Worm (Caenorhabditis elegans): Measurements from ENCODE around the gene madf-5.

Gene madf-5

DNA sequence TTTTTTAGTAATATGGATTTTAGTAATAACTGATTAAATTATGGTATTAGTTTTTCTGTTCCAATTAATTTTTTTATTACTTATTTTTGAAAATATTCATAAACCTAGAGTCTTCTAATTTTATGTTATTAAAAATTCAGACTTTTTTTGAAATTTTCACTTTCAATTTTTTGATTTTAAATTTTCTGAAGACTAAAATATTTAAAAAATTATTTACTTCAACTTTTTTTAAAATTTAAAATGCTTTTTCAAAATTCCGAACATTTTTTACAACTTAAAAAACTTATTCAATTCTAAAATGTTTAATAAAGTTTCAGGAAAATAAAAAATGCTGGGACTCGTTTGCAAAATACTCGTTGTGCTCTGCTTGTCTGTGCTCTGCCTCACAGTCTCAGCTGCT lies 22.8 kb upstream of the madf-5 start, which contains the start of gene nlp-41:
nlp-41 (plus strand) TSS at position 301 of the 400 bp plus-strand sequence.
- TF ChIP-seq T22C8.4 (GFP tag; IDR thresholded peaks at IDR 0.05) (no peak), med-1 (GFP tag; optimal IDR thresholded peaks at IDR 0.05; ENCODE audit: insufficient read depth) (no peak), ztf-29 (GFP tag; IDR thresholded peaks at IDR 0.05) (no peak), ref-1 (GFP tag; conservative IDR thresholded peaks at IDR 0.05) (no peak), ztf-23 (GFP tag; IDR thresholded peaks at IDR 0.05) (no peak), klf-2 (GFP tag; conservative IDR thresholded peaks at IDR 0.05) (no peak), flt-1 (GFP tag; IDR thresholded peaks at IDR 0.05) (no peak), tab-1 (GFP tag; IDR thresholded peaks at IDR 0.05) (no peak)

DNA sequence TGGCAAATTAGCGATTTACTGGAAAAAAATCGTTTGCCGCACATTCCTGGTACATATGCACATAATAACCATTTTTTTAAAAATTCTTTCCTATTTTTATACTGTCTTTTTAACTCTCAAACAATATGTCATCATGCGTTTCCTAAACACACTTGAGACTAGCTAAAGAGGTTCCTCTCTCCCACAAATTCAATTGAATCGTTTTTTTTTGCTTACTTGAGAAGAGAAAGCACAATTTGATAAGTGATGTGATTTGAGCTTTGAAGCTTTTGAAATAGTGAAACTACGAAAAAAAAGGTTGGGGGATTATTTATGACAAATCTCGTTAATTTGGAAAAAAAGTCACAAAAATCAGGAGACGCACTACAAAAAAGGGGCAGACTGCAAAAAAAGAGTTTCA lies 18.4 kb upstream of the madf-5 start:
- no peak for TF ChIP-seq ref-1 (GFP tag; conservative IDR thresholded peaks at IDR 0.05)
- no peak for TF ChIP-seq T22C8.4 (GFP tag; IDR thresholded peaks at IDR 0.05)
- TF ChIP-seq klf-2 (GFP tag; conservative IDR thresholded peaks at IDR 0.05) = no peak
- no peak for TF ChIP-seq med-1 (GFP tag; optimal IDR thresholded peaks at IDR 0.05; ENCODE audit: insufficient read depth)
- no peak for TF ChIP-seq flt-1 (GFP tag; IDR thresholded peaks at IDR 0.05)
- TF ChIP-seq tab-1 (GFP tag; IDR thresholded peaks at IDR 0.05) = no peak
- TF ChIP-seq ztf-29 (GFP tag; IDR thresholded peaks at IDR 0.05) = no peak
- no peak for TF ChIP-seq cog-1 (tag; optimal IDR thresholded peaks at IDR 0.05)
- TF ChIP-seq ztf-23 (GFP tag; IDR thresholded peaks at IDR 0.05) = no peak

DNA sequence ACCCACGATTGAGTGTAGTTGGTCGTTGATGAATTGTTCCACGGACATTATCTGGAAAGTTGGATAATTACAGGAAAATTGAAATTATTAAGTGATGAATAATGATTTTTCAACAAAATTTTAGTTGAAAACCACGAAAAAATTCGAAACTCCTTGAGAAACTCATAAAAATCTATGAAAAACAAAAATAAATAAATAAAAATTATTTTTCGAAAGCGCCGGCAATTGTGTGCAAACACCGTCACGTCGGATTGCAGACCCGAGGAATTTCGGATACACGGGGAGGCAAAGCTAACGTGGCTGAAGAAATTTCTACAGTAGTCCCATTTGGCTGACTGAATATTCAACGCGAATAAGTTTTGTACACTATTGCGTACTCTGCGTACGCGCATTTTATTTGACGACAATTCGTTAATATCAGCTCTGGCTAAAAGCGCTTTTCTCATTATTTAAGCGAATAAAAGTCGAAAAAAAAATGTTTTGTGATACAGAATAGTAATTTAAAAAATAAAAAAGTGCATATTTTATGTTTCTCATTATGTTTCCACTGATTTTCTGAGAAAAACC lies 11.8 kb upstream of the madf-5 start, which contains the start of gene mog-4:
mog-4 (minus strand) TSS at position 51 of the 567 bp plus-strand sequence.
- TF ChIP-seq klf-2 (GFP tag; conservative IDR thresholded peaks at IDR 0.05) = peak; percentile 79
- peak; percentile 91 for TF ChIP-seq flt-1 (GFP tag; IDR thresholded peaks at IDR 0.05)
- TF ChIP-seq ztf-23 (GFP tag; IDR thresholded peaks at IDR 0.05) = peak; percentile 92
- TF ChIP-seq cog-1 (tag; optimal IDR thresholded peaks at IDR 0.05) = peak; percentile 61
- TF ChIP-seq ztf-29 (GFP tag; IDR thresholded peaks at IDR 0.05) = peak; percentile 74

- TF ChIP-seq ztf-23 (GFP tag; IDR thresholded peaks at IDR 0.05) (0 out of 2 replicates have a peak, but pooled peaks have one; percentile 41), med-1 (GFP tag; optimal IDR thresholded peaks at IDR 0.05; ENCODE audit: insufficient read depth) (no peak)
Measured at ce11 chrII:14567811-14568210, 5.6 kb upstream of the madf-5 start.

- TF ChIP-seq ztf-29 (GFP tag; IDR thresholded peaks at IDR 0.05) = no peak
- no peak for TF ChIP-seq T22C8.4 (GFP tag; IDR thresholded peaks at IDR 0.05)
- TF ChIP-seq med-1 (GFP tag; optimal IDR thresholded peaks at IDR 0.05; ENCODE audit: insufficient read depth) = no peak
Measured at ce11 chrII:14569322-14569721, 4.1 kb upstream of the madf-5 start.

ce11 chrII:14570541-14571160 lies 2.8 kb upstream of the madf-5 start:
- TF ChIP-seq med-1 (GFP tag; optimal IDR thresholded peaks at IDR 0.05; ENCODE audit: insufficient read depth) (no peak), ztf-29 (GFP tag; IDR thresholded peaks at IDR 0.05) (no peak), flt-1 (GFP tag; IDR thresholded peaks at IDR 0.05) (no peak), cog-1 (tag; optimal IDR thresholded peaks at IDR 0.05) (no peak), tab-1 (GFP tag; IDR thresholded peaks at IDR 0.05) (no peak), T22C8.4 (GFP tag; IDR thresholded peaks at IDR 0.05) (no peak), klf-2 (GFP tag; conservative IDR thresholded peaks at IDR 0.05) (no peak)

DNA sequence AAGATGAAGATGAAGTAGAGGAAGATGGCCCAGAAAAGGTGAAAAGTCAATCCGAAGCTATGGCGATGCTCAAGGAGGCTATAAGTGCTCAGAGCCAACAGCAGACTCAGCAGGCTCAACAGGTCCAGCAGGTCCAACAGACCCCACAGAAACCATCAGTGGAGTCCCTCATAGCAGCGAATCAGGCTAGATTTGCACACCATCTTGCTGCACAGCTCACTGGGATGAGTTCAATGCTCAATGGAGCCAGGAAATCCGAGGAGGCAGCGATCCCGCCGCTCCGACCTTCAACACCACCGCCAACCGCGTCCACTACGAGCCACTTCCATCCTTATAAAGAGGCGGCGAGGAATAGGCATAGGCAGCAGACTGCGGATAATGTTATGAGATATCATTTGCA lies 1.4 kb downstream of the madf-5 start:
- TF ChIP-seq med-1 (GFP tag; optimal IDR thresholded peaks at IDR 0.05; ENCODE audit: insufficient read depth) (no peak), ztf-29 (GFP tag; IDR thresholded peaks at IDR 0.05) (no peak), tab-1 (GFP tag; IDR thresholded peaks at IDR 0.05) (no peak), klf-2 (GFP tag; conservative IDR thresholded peaks at IDR 0.05) (no peak), cog-1 (tag; optimal IDR thresholded peaks at IDR 0.05) (no peak), T22C8.4 (GFP tag; IDR thresholded peaks at IDR 0.05) (no peak), flt-1 (GFP tag; IDR thresholded peaks at IDR 0.05) (no peak), ztf-23 (GFP tag; IDR thresholded peaks at IDR 0.05) (no peak), ref-1 (GFP tag; conservative IDR thresholded peaks at IDR 0.05) (no peak)

DNA sequence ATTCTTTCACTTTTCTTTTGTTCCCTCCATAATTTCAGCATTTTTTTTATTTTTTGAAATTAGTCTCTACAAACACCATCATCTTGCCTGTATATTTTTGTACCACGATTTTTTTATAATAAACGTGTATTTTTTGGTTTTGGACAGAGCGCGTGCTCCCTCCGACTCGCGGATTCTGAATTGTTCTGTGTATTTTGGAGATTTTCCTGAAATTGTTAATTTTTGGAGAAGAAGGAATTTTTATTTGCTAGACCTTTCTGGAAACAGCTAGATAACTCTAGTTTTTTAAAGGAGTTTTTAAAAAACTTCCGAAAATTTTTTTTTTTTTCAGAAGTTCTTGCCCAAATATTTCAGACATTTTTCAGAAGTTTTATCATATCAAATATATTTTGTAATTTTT lies 3.0 kb downstream of the madf-5 start, which contains the start of gene C01G12.13:
C01G12.13 (plus strand) TSS at position 301 of the 400 bp plus-strand sequence.
- no peak for TF ChIP-seq T22C8.4 (GFP tag; IDR thresholded peaks at IDR 0.05)
- no peak for TF ChIP-seq med-1 (GFP tag; optimal IDR thresholded peaks at IDR 0.05; ENCODE audit: insufficient read depth)
- TF ChIP-seq ztf-29 (GFP tag; IDR thresholded peaks at IDR 0.05) = no peak
- TF ChIP-seq ref-1 (GFP tag; conservative IDR thresholded peaks at IDR 0.05) = no peak
- TF ChIP-seq klf-2 (GFP tag; conservative IDR thresholded peaks at IDR 0.05) = no peak
- no peak for TF ChIP-seq ztf-23 (GFP tag; IDR thresholded peaks at IDR 0.05)
- no peak for TF ChIP-seq flt-1 (GFP tag; IDR thresholded peaks at IDR 0.05)
- TF ChIP-seq cog-1 (tag; optimal IDR thresholded peaks at IDR 0.05) = no peak
- no peak for TF ChIP-seq tab-1 (GFP tag; IDR thresholded peaks at IDR 0.05)

ce11 chrII:14578013-14578412 lies 4.6 kb downstream of the madf-5 start, which contains the start of gene nspb-7:
Gene nspb-7 (plus strand): TSS chrII:14578313.
- TF ChIP-seq med-1 (GFP tag; optimal IDR thresholded peaks at IDR 0.05; ENCODE audit: insufficient read depth) = no peak
- no peak for TF ChIP-seq flt-1 (GFP tag; IDR thresholded peaks at IDR 0.05)
- TF ChIP-seq tab-1 (GFP tag; IDR thresholded peaks at IDR 0.05) = no peak
- TF ChIP-seq ztf-29 (GFP tag; IDR thresholded peaks at IDR 0.05) = no peak
- TF ChIP-seq klf-2 (GFP tag; conservative IDR thresholded peaks at IDR 0.05) = no peak
- TF ChIP-seq T22C8.4 (GFP tag; IDR thresholded peaks at IDR 0.05) = no peak
- no peak for TF ChIP-seq ref-1 (GFP tag; conservative IDR thresholded peaks at IDR 0.05)
- TF ChIP-seq cog-1 (tag; optimal IDR thresholded peaks at IDR 0.05) = no peak

- TF ChIP-seq flt-1 (GFP tag; IDR thresholded peaks at IDR 0.05) (no peak), ztf-29 (GFP tag; IDR thresholded peaks at IDR 0.05) (no peak), ztf-23 (GFP tag; IDR thresholded peaks at IDR 0.05) (no peak), T22C8.4 (GFP tag; IDR thresholded peaks at IDR 0.05) (no peak), med-1 (GFP tag; optimal IDR thresholded peaks at IDR 0.05; ENCODE audit: insufficient read depth) (no peak), ref-1 (GFP tag; conservative IDR thresholded peaks at IDR 0.05) (no peak), klf-2 (GFP tag; conservative IDR thresholded peaks at IDR 0.05) (no peak), tab-1 (GFP tag; IDR thresholded peaks at IDR 0.05) (no peak), cog-1 (tag; optimal IDR thresholded peaks at IDR 0.05) (no peak)
Measured at ce11 chrII:14578716-14579115, 5.3 kb downstream of the madf-5 start, which contains the start of gene C01G12.9. Gene C01G12.9 (plus strand): TSS chrII:14579016.

Data from whole organism, midembryonic.